In the genomic region with DNA sequence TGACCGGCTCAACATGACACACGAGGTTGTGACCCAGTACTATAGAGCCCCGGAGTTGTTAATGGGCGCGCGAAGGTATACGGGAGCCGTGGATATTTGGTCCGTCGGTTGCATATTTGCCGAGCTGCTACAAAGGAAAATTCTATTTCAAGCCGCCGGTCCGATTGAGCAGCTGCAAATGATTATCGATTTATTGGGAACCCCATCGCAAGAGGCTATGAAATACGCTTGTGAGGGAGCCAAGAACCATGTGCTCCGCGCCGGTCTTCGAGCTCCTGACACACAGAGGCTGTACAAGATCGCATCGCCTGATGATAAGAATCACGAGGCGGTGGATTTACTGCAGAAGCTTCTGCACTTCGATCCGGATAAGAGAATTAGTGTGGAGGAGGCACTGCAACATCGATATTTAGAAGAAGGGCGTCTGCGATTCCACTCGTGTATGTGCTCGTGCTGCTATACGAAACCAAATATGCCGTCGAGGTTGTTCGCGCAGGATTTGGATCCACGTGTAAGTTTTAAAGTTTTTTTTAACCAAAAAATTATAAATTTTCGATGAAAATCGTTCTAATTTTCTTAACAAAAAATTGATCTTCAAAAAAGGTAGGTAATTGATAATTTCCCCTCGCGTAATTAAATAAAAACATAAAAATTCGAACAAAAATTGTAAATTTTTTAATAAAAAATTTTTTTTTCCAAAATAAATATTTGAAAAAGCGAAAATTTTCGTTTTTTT, we compare ENCODE assay signal across 1 worm cellular context.
TF ChIP-seq lines count a peak whose summit lies in the region.

No protein-coding gene starts in this region.

TF ChIP-seq in whole organism, L4 larva, 104 proteins besides CTCF, POLR2A, EP300 and RAD21 (continued from another document):
- no peak for TF ChIP-seq zip-2 (tag; optimal IDR thresholded peaks at IDR 0.05; lab: Kevin White, UChicago)
- 0 out of 2 replicates have a peak, but pooled peaks have one; percentile 36 for TF ChIP-seq tag-97 (GFP tag; IDR thresholded peaks at IDR 0.05; lab: Robert Waterston, UW)
- no peak for TF ChIP-seq hmg-1.1 (GFP tag; IDR thresholded peaks at IDR 0.05; lab: Robert Waterston, UW)
